Fruit fly (Drosophila melanogaster) whole organism, embryonic: Measurements from ENCODE around the gene mRpL13.

Source experiments
- Atf-2 ChIP-seq: fragments of 200-800 bp; sonication (Bioruptor generic); optimal IDR thresholded peaks from 2 replicates; lab custom pipeline; 2016; ENCODE audit warnings: missing biosample characterization, missing genetic modification characterization
- Awh ChIP-seq: fragments of 200-800 bp; sonication (Bioruptor generic); IDR thresholded peaks from 2 replicates; pipeline ENCODE4, ENCODE4 v1.3.6; 2022; ENCODE audit warnings: missing biosample characterization, missing genetic modification characterization
- B-H2 ChIP-seq: fragments of 200-800 bp; sonication (Bioruptor generic); optimal IDR thresholded peaks from 2 replicates; lab custom pipeline; 2018; ENCODE audit warnings: missing biosample characterization, mild to moderate bottlenecking, missing genetic modification characterization
- Bdp1 ChIP-seq: fragments of 200-800 bp; sonication (Bioruptor generic); optimal IDR thresholded peaks from 3 replicates; lab custom pipeline; 2016; ENCODE audit warnings: missing biosample characterization, missing genetic modification characterization
- C15 ChIP-seq: fragments of 200-800 bp; sonication (Bioruptor generic); IDR thresholded peaks from 3 replicates; pipeline ENCODE4 v1.3.6; 2022; ENCODE audit warnings: missing biosample characterization, missing genetic modification characterization
- CG10209 ChIP-seq: fragments of 200-800 bp; sonication (Bioruptor generic); optimal IDR thresholded peaks from 3 replicates; lab custom pipeline; 2017; ENCODE audit warnings: missing biosample characterization, mild to moderate bottlenecking, missing genetic modification characterization, missing genetic modification reagents
- CG11504 ChIP-seq: fragments of 200-800 bp; sonication (Bioruptor generic); optimal IDR thresholded peaks from 3 replicates; lab custom pipeline; 2019; ENCODE audit warnings: missing biosample characterization, mild to moderate bottlenecking, missing genetic modification characterization, moderate library complexity
- CG12391 ChIP-seq: fragments of 200-800 bp; sonication (Bioruptor generic); optimal IDR thresholded peaks from 3 replicates; lab custom pipeline; 2018; ENCODE audit warnings: missing biosample characterization, mild to moderate bottlenecking, missing genetic modification characterization, moderate library complexity
- CG13424 ChIP-seq: fragments of 200-800 bp; sonication (Bioruptor generic); optimal IDR thresholded peaks from 2 replicates; lab custom pipeline; 2019; ENCODE audit warnings: missing biosample characterization, mild to moderate bottlenecking, missing genetic modification characterization, moderate library complexity
- CG13894 ChIP-seq: fragments of 200-800 bp; sonication (Bioruptor generic); optimal IDR thresholded peaks from 3 replicates; lab custom pipeline; 2018; ENCODE audit warnings: missing biosample characterization, mild to moderate bottlenecking, missing genetic modification characterization, moderate library complexity
- CG15011 ChIP-seq: fragments of 200-800 bp; sonication (Bioruptor generic); optimal IDR thresholded peaks from 3 replicates; lab custom pipeline; 2018; ENCODE audit warnings: missing biosample characterization, mild to moderate bottlenecking, missing genetic modification characterization
- CG15269 ChIP-seq: fragments of 200-800 bp; sonication (Bioruptor generic); optimal IDR thresholded peaks from 2 replicates; lab custom pipeline; 2018; ENCODE audit warnings: missing biosample characterization, mild to moderate bottlenecking, missing genetic modification characterization, moderate library complexity
- CG17328 ChIP-seq: fragments of 200-800 bp; sonication (Bioruptor generic); IDR thresholded peaks from 2 replicates; pipeline ENCODE4 v1.3.6; 2022; ENCODE audit warnings: missing biosample characterization, missing genetic modification characterization
- CG17829 ChIP-seq: fragments of 200-800 bp; optimal IDR thresholded peaks from 2 replicates; lab custom pipeline; 2019; ENCODE audit warnings: missing biosample characterization, mild to moderate bottlenecking, missing genetic modification characterization, moderate library complexity
- CG32772 ChIP-seq: fragments of 200-800 bp; sonication (Bioruptor generic); IDR thresholded peaks from 2 replicates; pipeline ENCODE4 v1.3.6; 2022; ENCODE audit warnings: missing biosample characterization, missing genetic modification characterization
- CG3281 ChIP-seq: fragments of 200-800 bp; sonication (Bioruptor generic); optimal IDR thresholded peaks from 3 replicates; lab custom pipeline; 2017; ENCODE audit warnings: missing biosample characterization, mild to moderate bottlenecking, missing genetic modification characterization
- CG33213 ChIP-seq: fragments of 200-800 bp; sonication (Bioruptor generic); optimal IDR thresholded peaks from 3 replicates; lab custom pipeline; 2016; ENCODE audit warnings: missing biosample characterization, missing genetic modification characterization
- CG42726 ChIP-seq: fragments of 200-800 bp; sonication (Bioruptor generic); IDR thresholded peaks from 2 replicates; pipeline ENCODE4 v1.3.6; 2022; ENCODE audit warnings: missing biosample characterization, missing genetic modification characterization; ENCODE audit not compliant: partially characterized antibody
- CG4282 ChIP-seq: fragments of 200-800 bp; sonication (Bioruptor generic); optimal IDR thresholded peaks from 2 replicates; lab custom pipeline; 2016; ENCODE audit warnings: missing biosample characterization, missing genetic modification characterization
- CG6175 ChIP-seq: fragments of 200-800 bp; sonication (Bioruptor generic); IDR thresholded peaks from 3 replicates; pipeline ENCODE4 v1.3.6; 2022; ENCODE audit warnings: missing biosample characterization, missing genetic modification characterization
- CG7987 ChIP-seq: fragments of 200-800 bp; sonication (Bioruptor generic); optimal IDR thresholded peaks from 2 replicates; lab custom pipeline; 2018; ENCODE audit warnings: missing biosample characterization, mild to moderate bottlenecking, missing genetic modification characterization, moderate library complexity
- CG9609 ChIP-seq: fragments of 200-800 bp; sonication (Bioruptor generic); optimal IDR thresholded peaks from 3 replicates; lab custom pipeline; 2016; ENCODE audit warnings: missing biosample characterization, missing genetic modification characterization
- CTCF ChIP-seq: fragments of 200-800 bp; sonication (Bioruptor generic); optimal IDR thresholded peaks from 2 replicates; lab custom pipeline; 2017; ENCODE audit warnings: missing biosample characterization, mild to moderate bottlenecking, missing genetic modification characterization, moderate library complexity
- D19A ChIP-seq: fragments of 200-800 bp; optimal IDR thresholded peaks from 3 replicates; lab custom pipeline; 2019; ENCODE audit warnings: missing biosample characterization, mild to moderate bottlenecking, missing genetic modification characterization, moderate library complexity
- Eip74EF ChIP-seq, 2 experiments: fragments of 200-800 bp in 1 of 2; fragments of >200 bp in 1 of 2; sonication (Bioruptor generic) in 1 of 2; optimal IDR thresholded peaks; 2 replicates each; lab custom pipeline; 2017 to 2019; ENCODE audit warnings: missing biosample characterization in 2 of 2, missing genetic modification characterization in 2 of 2, mild to moderate bottlenecking in 1 of 2, moderate library complexity in 1 of 2
- HLH4C ChIP-seq: fragments of 200-800 bp; sonication (Bioruptor generic); IDR thresholded peaks from 3 replicates; pipeline ENCODE4 v1.3.6; 2022; ENCODE audit warnings: missing biosample characterization, missing genetic modification characterization; ENCODE audit not compliant: partially characterized antibody
- HLHmδ ChIP-seq: fragments of 200-800 bp; sonication (Bioruptor generic); optimal IDR thresholded peaks from 2 replicates; lab custom pipeline; 2018; ENCODE audit warnings: missing biosample characterization, mild to moderate bottlenecking, missing genetic modification characterization, moderate library complexity
- Hand ChIP-seq: fragments of 200-800 bp; sonication (Bioruptor generic); optimal IDR thresholded peaks from 2 replicates; lab custom pipeline; 2017; ENCODE audit warnings: mild to moderate bottlenecking, missing biosample characterization, missing genetic modification reagents, missing genetic modification characterization
- Lhr ChIP-seq: fragments of 200-800 bp; sonication (Bioruptor generic); optimal IDR thresholded peaks from 3 replicates; lab custom pipeline; 2017; ENCODE audit warnings: mild to moderate bottlenecking, missing biosample characterization, missing genetic modification reagents, missing genetic modification characterization
- Oaz ChIP-seq: fragments of 200-800 bp; sonication (Bioruptor generic); IDR thresholded peaks from 2 replicates; pipeline ENCODE4 v1.3.6; 2022; ENCODE audit warnings: missing biosample characterization, missing genetic modification characterization
- Rfx ChIP-seq: fragments of 200-800 bp; sonication (Bioruptor generic); IDR thresholded peaks from 2 replicates; pipeline ENCODE4 v1.3.6; 2022; ENCODE audit warnings: missing biosample characterization, missing genetic modification characterization
- Rx ChIP-seq: fragments of 200-800 bp; sonication (Bioruptor generic); IDR thresholded peaks from 2 replicates; pipeline ENCODE4 v1.3.6; 2022; ENCODE audit warnings: missing biosample characterization, missing genetic modification characterization
- Sry-β ChIP-seq: fragments of 200-800 bp; sonication (Bioruptor generic); optimal IDR thresholded peaks from 2 replicates; lab custom pipeline; 2018; ENCODE audit warnings: missing biosample characterization, mild to moderate bottlenecking, missing genetic modification characterization, moderate library complexity
- abd-A ChIP-seq: fragments of 200-800 bp; sonication (Bioruptor generic); optimal IDR thresholded peaks from 3 replicates; lab custom pipeline; 2019; ENCODE audit warnings: missing biosample characterization, mild to moderate bottlenecking, missing genetic modification characterization, moderate library complexity
- cad ChIP-seq: fragments of >200 bp; optimal IDR thresholded peaks from 2 replicates; lab custom pipeline; 2017; ENCODE audit warnings: missing biosample characterization, missing genetic modification characterization
- chn ChIP-seq: fragments of 200-800 bp; sonication (Bioruptor generic); optimal IDR thresholded peaks from 2 replicates; lab custom pipeline; 2016; ENCODE audit warnings: missing biosample characterization, missing genetic modification characterization
- gce ChIP-seq: fragments of 200-800 bp; sonication (Bioruptor generic); IDR thresholded peaks from 3 replicates; pipeline ENCODE4 v1.3.6; 2022; ENCODE audit warnings: missing biosample characterization, missing genetic modification characterization
- grau ChIP-seq: fragments of 200-800 bp; optimal IDR thresholded peaks from 3 replicates; lab custom pipeline; 2019; ENCODE audit warnings: missing biosample characterization, mild to moderate bottlenecking, missing genetic modification characterization, moderate library complexity
- grn ChIP-seq: fragments of 200-800 bp; sonication (Bioruptor generic); optimal IDR thresholded peaks from 3 replicates; lab custom pipeline; 2017; ENCODE audit warnings: missing biosample characterization, missing genetic modification characterization
- gsb ChIP-seq: fragments of 200-800 bp; sonication (Bioruptor generic); IDR thresholded peaks from 2 replicates; pipeline ENCODE4 v1.3.6; 2022; ENCODE audit warnings: missing biosample characterization, missing genetic modification characterization
- maf-S ChIP-seq: fragments of 200-800 bp; sonication (Bioruptor generic); optimal IDR thresholded peaks from 2 replicates; lab custom pipeline; 2016; ENCODE audit warnings: missing biosample characterization, missing genetic modification characterization
- p53 ChIP-seq: fragments of 200-800 bp; sonication (Bioruptor generic); optimal IDR thresholded peaks from 2 replicates; lab custom pipeline; 2016; ENCODE audit warnings: missing biosample characterization, missing genetic modification characterization
- pnt ChIP-seq: fragments of 200-800 bp; sonication (Bioruptor generic); optimal IDR thresholded peaks from 3 replicates; lab custom pipeline; 2016; ENCODE audit warnings: missing biosample characterization, missing genetic modification characterization
- pum ChIP-seq: fragments of 200-800 bp; sonication (Bioruptor generic); optimal IDR thresholded peaks from 2 replicates; lab custom pipeline; 2016; ENCODE audit warnings: missing biosample characterization, missing genetic modification characterization
- slp2 ChIP-seq: fragments of 200-800 bp; sonication (Bioruptor generic); optimal IDR thresholded peaks from 2 replicates; lab custom pipeline; 2016; ENCODE audit warnings: missing biosample characterization, missing genetic modification characterization
- sob ChIP-seq: fragments of 200-800 bp; sonication (Bioruptor generic); IDR thresholded peaks from 2 replicates; pipeline ENCODE4 v1.3.6; 2022; ENCODE audit warnings: missing biosample characterization, missing genetic modification characterization
- sug ChIP-seq: fragments of 200-800 bp; optimal IDR thresholded peaks from 2 replicates; lab custom pipeline; 2019; ENCODE audit warnings: missing biosample characterization, mild to moderate bottlenecking, missing genetic modification characterization, moderate library complexity
- tap ChIP-seq: fragments of 200-800 bp; optimal IDR thresholded peaks from 3 replicates; lab custom pipeline; 2019; ENCODE audit warnings: missing biosample characterization, mild to moderate bottlenecking, missing genetic modification characterization, moderate library complexity
- toy ChIP-seq: fragments of 200-800 bp; sonication (Bioruptor generic); IDR thresholded peaks from 2 replicates; pipeline ENCODE4 v1.3.6; 2022; ENCODE audit warnings: missing biosample characterization, missing genetic modification characterization
- tup ChIP-seq: fragments of 200-800 bp; sonication (Bioruptor generic); optimal IDR thresholded peaks from 2 replicates; lab custom pipeline; 2016; ENCODE audit warnings: missing biosample characterization, mild to moderate bottlenecking, missing genetic modification characterization, moderate library complexity
- wek ChIP-seq: fragments of 200-800 bp; sonication (Bioruptor generic); optimal IDR thresholded peaks from 3 replicates; lab custom pipeline; 2018; ENCODE audit warnings: missing biosample characterization, mild to moderate bottlenecking, missing genetic modification characterization, moderate library complexity

Gene mRpL13

DNA sequence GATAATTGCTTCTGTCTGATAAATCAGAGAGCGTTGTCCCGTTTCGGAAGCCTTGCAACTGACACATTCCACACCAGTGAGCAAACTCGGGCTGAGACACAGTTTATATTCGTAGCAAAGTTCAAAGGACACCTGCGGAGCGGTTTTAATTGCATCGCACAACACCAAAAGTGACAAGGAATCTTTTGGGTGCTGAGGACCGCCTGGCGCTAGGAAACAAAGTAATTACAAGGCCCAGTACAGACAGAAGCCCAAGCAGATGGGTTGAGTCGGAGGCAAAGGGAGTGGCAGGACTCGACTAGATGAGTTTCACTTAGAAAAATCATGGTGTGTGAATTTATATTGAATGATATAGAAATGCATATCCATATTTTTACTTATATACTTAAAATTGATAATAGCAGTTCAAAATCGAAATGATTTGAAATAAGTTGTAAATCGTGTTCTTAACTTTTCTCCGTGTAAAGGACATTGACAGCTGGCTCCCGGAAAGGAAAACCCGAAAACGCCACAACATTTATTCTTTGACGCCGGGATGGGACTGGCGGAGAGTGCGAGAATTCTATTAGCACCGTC lies 50.2 kb downstream of the mRpL13 start (continued):
- TF ChIP-seq wek: no peak
- no peak for TF ChIP-seq CG7987 (GFP tag; lab: Kevin White, UChicago)
- TF ChIP-seq CG10209: no peak
- TF ChIP-seq C15: no peak
- TF ChIP-seq Rfx (GFP tag; lab: Robert Waterston, UW): 0 out of 2 replicates have a peak, but pooled peaks have one; percentile 23
- TF ChIP-seq Awh (GFP tag; lab: Robert Waterston, UW): peak; percentile 57; the same call in 1 of the 2 replicates
- TF ChIP-seq CG42726 (GFP tag; lab: Robert Waterston, UW): no peak
- TF ChIP-seq CG9609 (GFP tag; lab: Kevin White, UChicago): no peak
- TF ChIP-seq CG33213: no peak
- no peak for TF ChIP-seq HLH4C (GFP tag; lab: Robert Waterston, UW)
- no peak for TF ChIP-seq sug
- no peak for TF ChIP-seq CG32772
- TF ChIP-seq CG6175: no peak
- no peak for TF ChIP-seq pnt (GFP tag; lab: Kevin White, UChicago)
- TF ChIP-seq gce (GFP tag; lab: Robert Waterston, UW): 0 out of 3 replicates have a peak, but pooled peaks have one; percentile 40
- no peak for TF ChIP-seq pum (GFP tag; lab: Kevin White, UChicago)
- no peak for TF ChIP-seq p53 (GFP tag; lab: Kevin White, UChicago)
- peak; percentile 19 for TF ChIP-seq CG15269 (tag; lab: Kevin White, UChicago)
- no peak for TF ChIP-seq CG4282 (GFP tag; lab: Kevin White, UChicago)
- TF ChIP-seq sob: 0 out of 2 replicates have a peak, but pooled peaks have one; percentile 10
- peak; percentile 13 for TF ChIP-seq CG13424 (tag; lab: Kevin White, UChicago)
- no peak for TF ChIP-seq CG13894 (tag; lab: Kevin White, UChicago)
- no peak for TF ChIP-seq gsb
- TF ChIP-seq Rx (GFP tag; lab: Robert Waterston, UW): no peak
- no peak for TF ChIP-seq Bdp1 (GFP tag; lab: Kevin White, UChicago)
- no peak for TF ChIP-seq Sry-β (GFP tag; lab: Kevin White, UChicago)
- TF ChIP-seq D19A (tag; lab: Kevin White, UChicago): no peak
- no peak for TF ChIP-seq Eip74EF (GFP tag; optimal IDR thresholded peaks at IDR 0.05; lab: Kevin White, UChicago)
- TF ChIP-seq Oaz (GFP tag; lab: Robert Waterston, UW): no peak
- no peak for TF ChIP-seq HLHmδ (GFP tag; lab: Kevin White, UChicago)
- TF ChIP-seq CG12391 (tag; lab: Kevin White, UChicago): peak; percentile 30
- no peak for TF ChIP-seq toy
- no peak for TF ChIP-seq abd-A
- TF ChIP-seq maf-S (GFP tag; lab: Kevin White, UChicago): no peak
- TF ChIP-seq Lhr: no peak
- no peak for TF ChIP-seq B-H2 (GFP tag; lab: Kevin White, UChicago)
- peak; percentile 20 for TF ChIP-seq tap (tag; lab: Kevin White, UChicago)
- no peak for TF ChIP-seq CG15011 (GFP tag; lab: Kevin White, UChicago)
- TF ChIP-seq tup (GFP tag; lab: Kevin White, UChicago): no peak
- TF ChIP-seq grn (GFP tag; lab: Kevin White, UChicago): no peak
- TF ChIP-seq Atf-2: no peak
- no peak for TF ChIP-seq CG3281 (GFP tag; lab: Kevin White, UChicago)
- TF ChIP-seq CG17328 (GFP tag; lab: Robert Waterston, UW): 0 out of 2 replicates have a peak, but pooled peaks have one; percentile 29
- TF ChIP-seq CTCF (GFP tag; lab: Kevin White, UChicago): no peak
- no peak for TF ChIP-seq slp2 (GFP tag; lab: Kevin White, UChicago)
- no peak for TF ChIP-seq Hand
- peak; percentile 2 for TF ChIP-seq chn
- TF ChIP-seq CG11504 (tag; lab: Kevin White, UChicago): peak; percentile 47
- TF ChIP-seq grau (tag; lab: Kevin White, UChicago): peak; percentile 23
- TF ChIP-seq cad (GFP tag; lab: Kevin White, UChicago): no peak
- peak; percentile 46 for TF ChIP-seq CG17829 (tag; lab: Kevin White, UChicago)
